Fruit fly (Drosophila melanogaster): ENCODE data around the gene Hers.

The Hers gene

DNA sequence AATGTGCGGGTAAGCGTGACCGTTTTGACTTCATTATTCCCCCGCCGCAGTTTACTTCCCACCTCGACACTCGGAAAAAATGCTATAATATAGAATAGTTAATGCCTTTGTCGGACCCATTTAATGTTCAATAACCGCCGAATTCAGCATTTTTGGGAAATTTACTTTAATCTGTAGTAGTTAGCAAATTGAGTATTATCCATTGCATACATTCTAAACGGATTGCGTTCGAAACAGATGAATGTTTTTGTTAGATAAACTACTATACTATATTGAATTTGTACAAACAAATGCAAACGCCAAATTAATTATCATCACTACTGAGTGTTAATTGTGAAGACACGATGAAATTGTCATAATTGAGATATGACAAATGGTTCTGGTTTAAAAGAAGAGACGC, 18.3 kb downstream of the Hers start (continued):
- TF ChIP-seq croc (GFP tag; conservative IDR thresholded peaks at IDR 0.05) (no peak), CG11504 (tag; optimal IDR thresholded peaks at IDR 0.05) (peak; percentile 63), grau (tag; optimal IDR thresholded peaks at IDR 0.05) (peak; percentile 34), CG7839 (tag; optimal IDR thresholded peaks at IDR 0.05) (peak; percentile 31), CG13424 (tag; optimal IDR thresholded peaks at IDR 0.05) (peak; percentile 24), Xbp1 (GFP tag; optimal IDR thresholded peaks at IDR 0.05) (peak; percentile 13), tin (GFP tag; optimal IDR thresholded peaks at IDR 0.05) (peak; percentile 6), CG4820 (GFP tag; optimal IDR thresholded peaks at IDR 0.05) (peak; percentile 0), Pdp1 (GFP tag; optimal IDR thresholded peaks at IDR 0.05) (peak in 1 of 2 experiments; percentile 21), CG8924 (tag; optimal IDR thresholded peaks at IDR 0.05) (peak; percentile 22), CG3407 (GFP tag; optimal IDR thresholded peaks at IDR 0.05) (peak; percentile 16), CG10979 (tag; optimal IDR thresholded peaks at IDR 0.05) (peak; percentile 52), CG7556 (GFP tag; optimal IDR thresholded peaks at IDR 0.05) (peak; percentile 41), dmrt11E (tag; optimal IDR thresholded peaks at IDR 0.05) (peak; percentile 49), Oli (tag; optimal IDR thresholded peaks at IDR 0.05) (peak; percentile 45), Hmr (GFP tag; optimal IDR thresholded peaks at IDR 0.05) (peak; percentile 7), slbo (GFP tag; IDR thresholded peaks at IDR 0.05) (no peak), CG7786 (GFP tag; optimal IDR thresholded peaks at IDR 0.05) (no peak), az2 (GFP tag; optimal IDR thresholded peaks at IDR 0.05) (peak; percentile 30), pum (GFP tag; optimal IDR thresholded peaks at IDR 0.05) (peak; percentile 25), zf30C (GFP tag; optimal IDR thresholded peaks at IDR 0.05) (peak; percentile 9), tio (GFP tag; optimal IDR thresholded peaks at IDR 0.05) (peak; percentile 36), Dad (GFP tag; optimal IDR thresholded peaks at IDR 0.05) (no peak), sc (optimal IDR thresholded peaks at IDR 0.05) (no peak), sc (GFP tag; optimal IDR thresholded peaks at IDR 0.05) (no peak), tap (tag; optimal IDR thresholded peaks at IDR 0.05) (no peak), Sox102F (GFP tag; optimal IDR thresholded peaks at IDR 0.05) (peak; percentile 49), CG14710 (tag; optimal IDR thresholded peaks at IDR 0.05) (peak; percentile 34), CG13123 (GFP tag; optimal IDR thresholded peaks at IDR 0.05) (no peak), ind (GFP tag; optimal IDR thresholded peaks at IDR 0.05) (peak; percentile 13), CG10274 (GFP tag; optimal IDR thresholded peaks at IDR 0.05) (no peak), eve (GFP tag; optimal IDR thresholded peaks at IDR 0.05) (peak in 1 of 2 experiments; percentile 72), CG17385 (GFP tag; optimal IDR thresholded peaks at IDR 0.05) (peak; percentile 22), Atf3 (GFP tag; optimal IDR thresholded peaks at IDR 0.05) (peak; percentile 14), CG9437 (GFP tag; optimal IDR thresholded peaks at IDR 0.05) (peak; percentile 27), lola (GFP tag; optimal IDR thresholded peaks at IDR 0.05) (peak in 1 of 3 experiments; percentile 50), gem (tag; optimal IDR thresholded peaks at IDR 0.05) (peak; percentile 62), CG9727 (GFP tag; optimal IDR thresholded peaks at IDR 0.05) (peak; percentile 37), ATbp (GFP tag; optimal IDR thresholded peaks at IDR 0.05) (peak; percentile 37), CG10267 (tag; optimal IDR thresholded peaks at IDR 0.05) (peak; percentile 21), CG6175 (GFP tag; IDR thresholded peaks at IDR 0.05) (no peak), bsh (GFP tag; optimal IDR thresholded peaks at IDR 0.05) (peak in 1 of 2 experiments; percentile 33), CG1603 (tag; optimal IDR thresholded peaks at IDR 0.05) (peak; percentile 30), Sox100B (GFP tag; optimal IDR thresholded peaks at IDR 0.05) (peak; percentile 55), Hsf (GFP tag; optimal IDR thresholded peaks at IDR 0.05) (no peak), pb (GFP tag; optimal IDR thresholded peaks at IDR 0.05) (no peak), fd96Cb (tag; optimal IDR thresholded peaks at IDR 0.05) (peak; percentile 37), CG4424 (GFP tag; optimal IDR thresholded peaks at IDR 0.05) (peak; percentile 37), nmo (GFP tag; optimal IDR thresholded peaks at IDR 0.05) (peak; percentile 34), pnt (GFP tag; optimal IDR thresholded peaks at IDR 0.05) (peak; percentile 10)
